Worm (Caenorhabditis elegans): ENCODE measurements around the gene alh-13.

- TF ChIP-seq unc-55 (GFP tag; optimal IDR thresholded peaks at IDR 0.05) (no peak), hlh-30 (tag; optimal IDR thresholded peaks at IDR 0.05; ENCODE audit: insufficient read depth) (no peak), mec-3 (tag; optimal IDR thresholded peaks at IDR 0.05; ENCODE audit: borderline replicate concordance) (no peak), K09A11.1 (tag; optimal IDR thresholded peaks at IDR 0.05; ENCODE audit: insufficient read depth) (no peak), nfya-1 (tag; optimal IDR thresholded peaks at IDR 0.05) (no peak), ama-1 (optimal IDR thresholded peaks at IDR 0.05) (no peak), fkh-10 (GFP tag; optimal IDR thresholded peaks at IDR 0.05) (no peak), pha-4 (tag; optimal IDR thresholded peaks at IDR 0.05) (no peak), K02D7.2 (tag; optimal IDR thresholded peaks at IDR 0.05) (no peak), ceh-18 (tag; optimal IDR thresholded peaks at IDR 0.05) (no peak), fkh-6 (tag; optimal IDR thresholded peaks at IDR 0.05) (no peak), madf-2 (tag; optimal IDR thresholded peaks at IDR 0.05) (no peak), elt-2 (tag; optimal IDR thresholded peaks at IDR 0.05) (no peak)
Measured at ce11 chrX:12750805-12751204, 31.4 kb upstream of the alh-13 start.
